Worm (Caenorhabditis elegans) whole organism, L2 larva: Measurements from ENCODE around the gene cit-1.2.

Experiments used
- R02D3.7 ChIP-seq: fragments of 150-350 bp; optimal IDR thresholded peaks from 2 replicates; lab custom pipeline; 2014; ENCODE audit warnings: missing biosample characterization, missing genetic modification characterization
- blmp-1 ChIP-seq: sonication (generic microtip); optimal IDR thresholded peaks from 2 replicates; lab custom pipeline; 2017; ENCODE audit warnings: missing genetic modification characterization, mild to moderate bottlenecking, missing compliant biosample characterization, antibody characterized with exemption, moderate library complexity; ENCODE audit not compliant: insufficient read depth
- ceh-82 ChIP-seq: fragments of 150-350 bp; optimal IDR thresholded peaks from 2 replicates; lab custom pipeline; 2014; ENCODE audit warnings: missing biosample characterization, missing genetic modification characterization
- elt-1 ChIP-seq: fragments of 150-350 bp; optimal IDR thresholded peaks from 2 replicates; lab custom pipeline; 2014; ENCODE audit warnings: missing biosample characterization, missing genetic modification characterization
- lsy-2 ChIP-seq, 2 experiments: fragments of 150-350 bp in 1 of 2; sonication (generic microtip) in 1 of 2; optimal IDR thresholded peaks; 2 replicates each; lab custom pipeline; 2014 to 2017; ENCODE audit warnings: missing biosample characterization in 2 of 2, missing genetic modification characterization in 2 of 2
- nhr-10 ChIP-seq: sonication (generic microtip); optimal IDR thresholded peaks from 2 replicates; lab custom pipeline; 2017; ENCODE audit warnings: missing biosample characterization, missing genetic modification characterization
- nhr-237 ChIP-seq: fragments of 150-350 bp; optimal IDR thresholded peaks from 2 replicates; lab custom pipeline; 2014; ENCODE audit warnings: missing biosample characterization, missing genetic modification characterization

ce11 chrIII:7981938-7982337, 28.6 kb upstream of the cit-1.2 start:
- TF ChIP-seq R02D3.7 (tag; lab: Kevin White, UChicago) (no peak), ceh-82 (tag; lab: Kevin White, UChicago) (no peak), elt-1 (tag; lab: Kevin White, UChicago) (no peak), nhr-237 (tag; lab: Kevin White, UChicago) (no peak), blmp-1 (no peak), nhr-10 (tag; lab: Kevin White, UChicago) (no peak), lsy-2 (tag; optimal IDR thresholded peaks at IDR 0.05; lab: Kevin White, UChicago) (no peak)
